Worm (Caenorhabditis elegans) whole organism, L4/young adult: Measurements from ENCODE around the gene srx-84.

Source experiments
- W03F9.2 ChIP-seq: fragments of 150-350 bp; optimal IDR thresholded peaks from 2 replicates; lab custom pipeline; 2014; ENCODE audit warnings: missing biosample characterization, missing genetic modification characterization
- dao-5 ChIP-seq: sonication (generic microtip); optimal IDR thresholded peaks from 2 replicates; lab custom pipeline; 2016; ENCODE audit warnings: missing genotype, missing genetic modification characterization, moderate library complexity, missing compliant biosample characterization
- him-1 ChIP-seq: sonication (generic microtip); optimal IDR thresholded peaks from 2 replicates; lab custom pipeline; 2016; ENCODE audit warnings: missing genotype, missing genetic modification reagents, missing genetic modification characterization, missing compliant biosample characterization

srx-84 gene

DNA sequence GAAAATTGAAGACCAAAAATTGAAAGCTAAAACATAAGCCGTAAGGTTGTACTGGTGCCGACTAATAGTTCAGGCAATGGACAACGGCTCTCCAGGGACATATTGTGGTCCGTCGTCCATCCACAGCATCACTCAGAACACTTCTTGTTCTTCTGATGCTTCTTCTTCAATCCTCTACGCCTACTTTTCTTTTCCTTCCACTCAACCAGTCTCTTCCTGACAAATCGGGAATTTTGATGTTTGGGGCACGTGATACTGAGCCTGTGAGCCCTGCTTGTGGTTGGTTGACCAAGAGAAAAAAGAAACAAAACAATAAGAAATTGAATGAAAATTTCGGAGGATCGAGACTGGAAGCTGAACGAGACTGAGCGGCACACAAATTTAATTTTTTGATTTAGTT, 22.4 kb downstream of the srx-84 start:
- TF ChIP-seq dao-5 (tag; lab: Kevin White, UChicago) (no peak), W03F9.2 (tag; lab: Kevin White, UChicago) (no peak), him-1 (tag; lab: Kevin White, UChicago) (no peak)

DNA sequence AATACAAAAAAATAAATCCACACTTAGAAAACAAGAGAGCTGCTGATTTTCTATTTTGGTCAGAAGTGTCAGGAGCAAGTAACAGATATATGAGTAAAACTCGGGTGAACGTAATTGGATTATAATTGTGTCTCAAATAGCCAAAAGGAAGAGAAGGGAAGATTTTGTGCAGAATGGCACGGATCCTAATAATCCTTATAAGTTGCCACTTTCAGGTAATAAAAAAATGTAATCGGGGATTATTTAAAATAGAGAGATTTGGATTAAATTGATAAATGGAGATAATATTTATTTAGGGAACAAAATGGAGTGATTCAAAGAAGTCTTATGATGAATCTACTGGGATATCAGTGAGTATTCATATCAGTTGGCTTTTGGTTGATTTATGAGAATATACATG, 26.0 kb downstream of the srx-84 start:
- TF ChIP-seq dao-5 (tag; lab: Kevin White, UChicago) = no peak
- no peak for TF ChIP-seq W03F9.2 (tag; lab: Kevin White, UChicago)
- no peak for TF ChIP-seq him-1 (tag; lab: Kevin White, UChicago)

DNA sequence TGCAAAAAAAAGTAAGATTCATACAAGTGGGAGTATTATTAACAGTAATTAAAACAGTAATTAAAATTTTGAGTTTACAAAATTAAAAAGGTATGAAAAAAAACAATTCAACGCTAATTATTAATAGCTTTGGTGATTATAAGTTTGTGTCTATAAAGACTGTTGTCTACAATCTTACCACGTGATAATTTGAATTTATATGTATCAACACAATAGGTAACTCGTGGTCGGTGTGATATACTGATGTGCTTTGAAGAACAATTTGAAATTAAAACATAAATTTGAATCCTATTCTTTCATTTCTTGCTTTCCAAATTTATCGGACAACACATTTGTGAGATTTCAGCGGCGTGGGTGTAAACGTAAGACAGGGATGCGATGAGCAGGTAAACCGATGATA, 28.9 kb downstream of the srx-84 start:
- TF ChIP-seq dao-5 (tag; lab: Kevin White, UChicago) (no peak), him-1 (tag; lab: Kevin White, UChicago) (no peak), W03F9.2 (tag; lab: Kevin White, UChicago) (no peak)

DNA sequence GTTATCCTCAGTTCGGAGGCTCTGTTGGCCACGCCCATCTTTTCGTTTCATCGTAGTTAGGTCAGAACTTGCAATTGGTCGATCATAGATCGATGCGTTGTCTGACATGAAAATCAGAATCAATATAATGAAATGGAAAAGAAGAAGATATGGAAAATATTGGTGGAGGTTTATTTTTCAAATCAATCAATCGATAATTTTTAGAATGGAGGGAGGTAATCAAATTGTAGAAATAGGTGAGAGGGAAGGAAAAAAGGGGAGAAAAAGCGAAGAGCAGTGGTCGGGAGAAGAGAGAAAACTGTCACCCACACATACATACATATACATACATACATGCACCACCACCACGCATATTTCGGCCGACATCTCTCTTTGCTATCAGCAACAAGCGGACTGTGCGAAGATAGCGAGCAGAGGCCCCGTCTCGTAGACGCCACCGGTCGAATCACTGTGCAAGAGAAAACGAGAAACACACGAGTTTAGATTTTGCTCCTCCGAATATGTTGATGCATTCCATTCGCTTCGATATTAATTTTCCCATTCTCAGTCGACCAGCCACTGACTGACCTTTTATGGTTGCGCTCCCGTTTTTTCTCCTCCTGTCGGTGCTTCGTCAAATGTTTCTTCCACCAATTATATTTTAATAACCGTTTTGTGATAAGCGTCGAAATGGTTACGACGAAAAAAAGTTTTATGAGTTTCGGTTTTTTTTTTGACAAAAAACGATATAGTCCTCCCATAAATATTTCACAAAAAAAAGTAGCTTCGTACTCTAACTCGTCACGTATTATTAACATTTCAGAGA, 30.5 kb downstream of the srx-84 start, which contains the start of gene F35B12.10:
F35B12.10 (minus strand) TSS at position 51 of the 805 bp plus-strand sequence.
- TF ChIP-seq dao-5 (tag; lab: Kevin White, UChicago) (no peak), W03F9.2 (tag; lab: Kevin White, UChicago) (no peak), him-1 (tag; lab: Kevin White, UChicago) (no peak)

DNA sequence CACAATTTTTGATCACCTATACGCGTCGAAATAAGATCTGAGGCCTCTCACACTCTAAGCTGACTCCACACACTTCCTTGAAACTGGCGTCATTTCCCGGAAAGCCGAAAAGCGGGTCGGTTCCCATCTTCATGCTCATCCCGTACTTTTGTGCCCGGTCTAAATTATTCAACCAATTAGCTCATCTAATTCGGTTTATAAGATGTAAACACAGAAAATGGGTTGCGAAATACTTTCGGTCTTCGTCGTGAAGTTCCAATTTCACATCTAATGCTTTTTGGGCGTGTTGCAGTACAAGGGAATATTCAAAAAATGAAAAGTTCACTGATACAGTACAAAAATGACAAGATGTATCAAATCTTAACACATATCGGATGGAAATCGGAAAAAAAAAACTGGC, 32.2 kb downstream of the srx-84 start:
- TF ChIP-seq dao-5 (tag; lab: Kevin White, UChicago) (no peak), W03F9.2 (tag; lab: Kevin White, UChicago) (no peak), him-1 (tag; lab: Kevin White, UChicago) (no peak)

DNA sequence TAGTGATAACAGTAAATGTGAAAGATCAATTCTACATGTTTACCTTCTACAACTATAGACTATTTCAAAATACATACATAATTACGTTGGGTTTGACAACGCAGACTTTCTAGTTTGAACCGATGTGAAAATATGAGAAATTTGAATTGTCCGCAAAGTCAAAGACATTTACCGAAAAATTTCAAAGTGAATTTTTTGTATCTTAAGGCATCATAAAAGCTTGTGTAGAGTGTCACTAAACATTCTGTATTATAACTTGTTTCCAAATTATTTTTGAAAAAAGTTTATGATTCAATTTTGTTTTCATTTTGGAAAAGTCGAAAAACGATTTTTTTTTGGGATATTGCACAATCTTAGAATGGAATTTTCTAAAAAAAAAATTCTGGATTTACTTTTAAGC, 36.7 kb downstream of the srx-84 start:
- TF ChIP-seq him-1 (tag; lab: Kevin White, UChicago) (no peak), W03F9.2 (tag; lab: Kevin White, UChicago) (no peak), dao-5 (tag; lab: Kevin White, UChicago) (no peak)

DNA sequence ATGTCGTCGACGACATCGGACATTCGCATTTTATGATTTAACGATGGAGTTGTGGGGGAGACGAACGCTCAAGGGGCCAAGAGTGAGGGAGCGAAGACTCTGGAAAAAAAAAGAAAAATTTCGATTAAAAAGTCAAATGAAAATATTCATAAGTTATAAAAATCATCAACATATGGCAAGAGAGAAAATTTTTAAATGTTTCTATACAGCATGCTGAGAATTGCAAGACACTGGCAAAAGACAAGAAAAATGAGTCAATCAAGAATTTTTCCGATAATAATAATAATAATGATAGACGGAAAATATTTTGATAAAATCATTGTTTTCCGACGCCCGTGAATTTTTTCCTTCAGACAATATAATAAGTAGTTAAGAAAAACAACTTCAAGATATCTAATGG, 38.3 kb downstream of the srx-84 start, which contains the start of gene sipa-1:
sipa-1 (minus strand) TSS at position 101 of the 400 bp plus-strand sequence.
- TF ChIP-seq W03F9.2 (tag; lab: Kevin White, UChicago) = no peak

DNA sequence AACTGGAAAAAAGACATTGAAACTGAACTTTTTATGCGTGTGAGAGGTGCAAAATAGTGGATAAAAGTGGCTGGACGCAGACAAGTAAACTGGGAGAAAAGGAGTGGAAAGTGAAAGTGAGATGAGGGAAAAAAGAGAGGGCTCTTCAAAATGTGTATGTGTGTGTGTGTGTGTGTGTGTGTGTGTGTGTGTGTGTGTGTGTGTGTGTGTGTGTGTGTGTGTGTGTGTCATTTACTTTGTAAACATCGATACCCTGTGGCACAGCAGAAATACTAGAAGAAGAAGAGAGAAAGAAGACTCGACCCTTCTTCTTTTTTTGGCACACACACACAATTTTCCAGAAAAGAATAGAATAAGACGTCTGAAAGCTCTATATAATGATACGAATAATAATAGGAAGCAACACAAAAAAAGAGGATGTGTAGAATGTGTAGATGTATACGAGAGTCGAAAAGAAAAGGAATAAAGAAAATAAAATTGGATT, 39.8 kb downstream of the srx-84 start:
- TF ChIP-seq him-1 (tag; lab: Kevin White, UChicago) = no peak

DNA sequence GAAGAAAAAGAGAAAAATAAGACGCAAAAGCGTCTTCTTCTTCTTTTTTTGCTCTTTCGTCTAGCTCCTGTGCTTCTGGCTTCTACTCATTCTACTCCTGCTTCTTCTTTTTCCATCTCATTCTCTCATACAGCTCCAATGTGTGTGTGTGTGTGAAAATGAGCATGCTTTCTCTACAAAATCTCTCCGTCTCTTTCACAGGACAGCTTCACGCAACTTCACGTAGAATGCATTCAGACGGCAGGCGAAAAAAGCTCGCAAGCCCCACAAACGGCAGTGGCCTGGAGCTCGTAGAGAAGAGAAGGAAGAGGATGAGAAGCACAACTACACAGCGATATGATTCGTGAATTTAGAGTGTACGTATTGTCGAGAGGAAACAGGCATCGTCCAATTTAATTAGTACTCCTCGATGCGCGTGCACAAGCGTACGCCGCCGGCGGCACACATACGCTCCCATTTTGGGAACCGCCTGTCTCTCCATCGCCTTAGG, 42.4 kb downstream of the srx-84 start:
- TF ChIP-seq him-1 (tag; lab: Kevin White, UChicago) = peak; percentile 72
- TF ChIP-seq W03F9.2 (tag; lab: Kevin White, UChicago) = no peak

DNA sequence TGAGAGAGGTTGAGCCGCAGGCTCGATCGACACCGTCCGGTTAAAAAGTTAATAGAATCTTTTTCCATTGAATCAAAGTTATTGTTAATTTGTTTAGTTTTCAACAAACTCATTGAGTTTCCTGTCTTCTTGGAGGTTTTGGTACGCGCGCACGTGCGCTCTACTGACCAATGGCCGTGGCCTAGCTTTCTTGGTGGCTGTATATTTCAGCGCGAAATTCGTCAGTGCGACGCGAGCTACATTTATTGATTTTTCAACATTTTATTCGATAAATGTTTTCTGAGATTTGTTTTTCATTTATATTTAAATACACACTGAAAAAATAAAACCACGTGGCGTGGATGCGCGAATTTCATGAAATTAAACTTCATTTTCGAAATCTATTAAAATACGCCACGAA, 45.3 kb downstream of the srx-84 start, which contains the start of gene bir-1:
bir-1 (plus strand) TSS at position 312 of the 400 bp plus-strand sequence.
- peak; percentile 44 for TF ChIP-seq him-1 (tag; lab: Kevin White, UChicago)
- no peak for TF ChIP-seq dao-5 (tag; lab: Kevin White, UChicago)
- TF ChIP-seq W03F9.2 (tag; lab: Kevin White, UChicago) = peak; percentile 34

DNA sequence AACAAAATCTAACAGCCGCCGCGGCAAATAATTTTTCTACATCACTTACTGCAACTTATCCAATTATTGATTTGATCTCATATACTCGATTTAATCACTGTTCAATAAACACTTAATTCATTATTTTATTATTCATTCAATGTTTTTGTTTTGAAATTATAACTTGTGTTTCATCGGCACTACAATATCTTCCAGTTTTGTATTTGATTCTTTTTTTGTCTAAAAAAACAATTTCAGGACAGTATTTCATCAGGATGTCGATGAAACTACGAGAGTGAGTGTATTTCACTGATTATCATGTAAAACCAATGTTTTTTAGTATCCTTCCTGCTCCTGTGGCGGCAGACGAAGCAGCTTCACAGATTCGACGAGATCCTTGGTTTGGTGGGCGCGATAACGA, 46.3 kb downstream of the srx-84 start, which contains the start of gene skp-1:
skp-1 (plus strand) TSS at position 238 of the 400 bp plus-strand sequence.
- TF ChIP-seq dao-5 (tag; lab: Kevin White, UChicago) (no peak), W03F9.2 (tag; lab: Kevin White, UChicago) (no peak), him-1 (tag; lab: Kevin White, UChicago) (no peak)

DNA sequence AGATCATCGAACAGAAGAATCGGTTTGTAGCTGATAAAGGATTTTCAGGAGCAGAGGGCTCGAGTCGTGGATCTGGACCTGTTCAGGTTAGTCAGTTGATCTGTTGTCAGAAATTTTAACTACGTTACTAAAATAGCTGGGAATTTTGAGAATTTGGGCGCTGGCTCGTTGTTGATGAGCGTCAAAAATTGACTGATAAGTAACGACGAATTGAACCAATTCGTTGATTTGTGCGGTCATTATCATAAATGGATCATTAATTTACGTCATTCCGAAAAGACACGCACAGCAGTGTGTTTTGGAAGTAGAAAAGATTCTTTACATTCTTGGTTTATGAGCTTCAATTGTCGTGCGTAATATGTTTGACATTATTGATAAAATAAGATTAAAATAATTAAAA, 48.9 kb downstream of the srx-84 start:
- TF ChIP-seq him-1 (tag; lab: Kevin White, UChicago) (no peak), dao-5 (tag; lab: Kevin White, UChicago) (no peak), W03F9.2 (tag; lab: Kevin White, UChicago) (no peak)

DNA sequence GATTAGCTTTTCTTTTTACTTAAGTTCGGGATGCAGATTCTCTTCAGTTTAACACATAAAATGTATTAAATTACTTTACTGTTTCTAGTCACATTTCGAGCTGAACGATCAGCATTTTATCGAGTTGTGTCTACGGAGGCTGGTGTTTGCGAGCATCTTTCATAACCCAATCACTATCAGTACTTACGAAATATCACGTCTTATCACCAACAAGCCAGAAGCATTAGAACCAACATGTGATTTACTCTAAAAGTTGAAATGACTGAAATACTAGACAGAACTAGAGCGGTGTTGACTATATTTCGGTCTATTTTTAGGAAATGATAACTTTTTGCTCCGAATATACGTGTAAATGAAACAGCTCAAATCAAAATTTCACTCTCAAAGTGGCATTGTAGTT, 49.5 kb downstream of the srx-84 start:
- no peak for TF ChIP-seq dao-5 (tag; lab: Kevin White, UChicago)
- no peak for TF ChIP-seq him-1 (tag; lab: Kevin White, UChicago)
- TF ChIP-seq W03F9.2 (tag; lab: Kevin White, UChicago) = no peak

DNA sequence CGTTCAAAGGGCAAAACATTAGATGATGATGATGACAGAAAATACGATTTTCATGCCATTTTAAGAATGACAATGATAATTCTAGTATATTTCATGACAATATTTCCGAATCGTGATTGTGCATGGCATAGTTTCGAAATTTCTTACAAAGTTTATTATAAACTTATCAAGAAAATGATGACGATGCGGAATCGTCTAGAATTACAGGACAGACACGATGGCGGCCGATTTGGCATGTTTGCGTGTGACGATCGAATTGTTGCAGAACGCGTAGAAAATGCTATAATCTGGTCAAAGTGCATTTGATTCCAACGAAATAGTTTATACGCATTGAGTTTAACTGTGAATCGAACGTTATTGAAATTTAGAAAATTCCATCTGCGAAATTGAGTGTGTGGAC, 50.3 kb downstream of the srx-84 start:
- TF ChIP-seq him-1 (tag; lab: Kevin White, UChicago) (no peak), W03F9.2 (tag; lab: Kevin White, UChicago) (no peak), dao-5 (tag; lab: Kevin White, UChicago) (no peak)
